Worm (Caenorhabditis elegans) whole organism, midembryonic: ENCODE data around the gene ZK154.5.

ENCODE experiments used
- T22C8.4 ChIP-seq: fragments of 200-800 bp; sonication (Bioruptor generic); IDR thresholded peaks from 2 replicates; pipeline ENCODE4 v1.3.6; 2022; ENCODE audit warnings: missing genetic modification characterization, missing compliant biosample characterization
- cog-1 ChIP-seq: sonication (generic microtip); optimal IDR thresholded peaks from 2 replicates; lab custom pipeline; 2016; ENCODE audit warnings: missing genetic modification characterization, missing compliant biosample characterization
- flt-1 ChIP-seq: fragments of 200-800 bp; sonication (Bioruptor generic); IDR thresholded peaks from 2 replicates; pipeline ENCODE4 v1.3.6; 2022; ENCODE audit warnings: missing genetic modification characterization, missing compliant biosample characterization
- klf-2 ChIP-seq: fragments of 200-800 bp; sonication (Bioruptor generic); conservative IDR thresholded peaks from 2 replicates; pipeline ENCODE4 v1.3.6; 2022; ENCODE audit warnings: missing genetic modification reagents, missing genetic modification characterization, missing compliant biosample characterization
- med-1 ChIP-seq: sonication (generic microtip); optimal IDR thresholded peaks from 2 replicates; lab custom pipeline; 2017; ENCODE audit warnings: missing genetic modification characterization, mild to moderate bottlenecking, missing compliant biosample characterization, antibody characterized with exemption, missing genetic modification reagents; ENCODE audit not compliant: insufficient read depth
- ref-1 ChIP-seq: fragments of 200-800 bp; sonication (Bioruptor generic); conservative IDR thresholded peaks from 2 replicates; pipeline ENCODE4 v1.3.6; 2022; ENCODE audit warnings: missing genetic modification reagents, missing genetic modification characterization, missing compliant biosample characterization
- tab-1 ChIP-seq: fragments of 200-800 bp; sonication (Bioruptor generic); IDR thresholded peaks from 2 replicates; pipeline ENCODE4 v1.3.6; 2022; ENCODE audit warnings: missing genetic modification characterization, missing compliant biosample characterization
- ztf-23 ChIP-seq: fragments of 200-800 bp; sonication (Bioruptor generic); IDR thresholded peaks from 2 replicates; pipeline ENCODE4 v1.3.6; 2022; ENCODE audit warnings: missing genetic modification reagents, missing genetic modification characterization, missing compliant biosample characterization
- ztf-29 ChIP-seq: fragments of 200-800 bp; sonication (Bioruptor generic); IDR thresholded peaks from 2 replicates; pipeline ENCODE4 v1.3.6; 2022; ENCODE audit warnings: missing genetic modification reagents, missing genetic modification characterization, missing compliant biosample characterization

- TF ChIP-seq med-1 (GFP tag; lab: Kevin White, UChicago) (no peak), flt-1 (GFP tag; lab: Robert Waterston, UW) (no peak), ztf-23 (GFP tag; lab: Robert Waterston, UW) (no peak), klf-2 (GFP tag; lab: Robert Waterston, UW) (no peak), tab-1 (GFP tag; lab: Robert Waterston, UW) (no peak), ref-1 (GFP tag; lab: Robert Waterston, UW) (no peak), cog-1 (no peak), ztf-29 (GFP tag; lab: Robert Waterston, UW) (no peak), T22C8.4 (GFP tag; lab: Robert Waterston, UW) (no peak)
These were observed 11.2 kb downstream of the ZK154.5 start, which contains the start of gene mec-7 for ce11 chrX:7776509-7777001.
